Worm (Caenorhabditis elegans): ENCODE measurements around the gene cdf-2.

The cdf-2 gene

ce11 chrX:12422580-12422979 is 44.1 kb downstream of the cdf-2 start:
- TF ChIP-seq cog-1 (tag; optimal IDR thresholded peaks at IDR 0.05) (no peak), klf-2 (GFP tag; conservative IDR thresholded peaks at IDR 0.05) (no peak), T22C8.4 (GFP tag; IDR thresholded peaks at IDR 0.05) (no peak), ztf-29 (GFP tag; IDR thresholded peaks at IDR 0.05) (no peak)

ce11 chrX:12415832-12416231 is 50.9 kb downstream of the cdf-2 start:
- TF ChIP-seq klf-2 (GFP tag; conservative IDR thresholded peaks at IDR 0.05) (no peak), cog-1 (tag; optimal IDR thresholded peaks at IDR 0.05) (no peak), ztf-29 (GFP tag; IDR thresholded peaks at IDR 0.05) (no peak), ztf-23 (GFP tag; IDR thresholded peaks at IDR 0.05) (no peak)

Data from whole organism, midembryonic.